Worm (Caenorhabditis elegans) whole organism, early embryonic: ENCODE measurements around the gene F56C9.8.

Source experiments
- B0310.2 ChIP-seq: sonication (generic microtip); optimal IDR thresholded peaks from 2 replicates; lab custom pipeline; 2016; ENCODE audit warnings: mild to moderate bottlenecking, missing genetic modification characterization, missing compliant biosample characterization
- ama-1 ChIP-seq: fragments of 150-350 bp; optimal IDR thresholded peaks from 2 replicates; lab custom pipeline; 2014
- flt-1 ChIP-seq: fragments of 200-800 bp; sonication (Bioruptor generic); IDR thresholded peaks from 2 replicates; pipeline ENCODE4 v1.3.6; 2022; ENCODE audit warnings: missing genetic modification characterization, missing compliant biosample characterization
- pes-1 ChIP-seq: fragments of 200-800 bp; sonication (Bioruptor generic); IDR thresholded peaks from 2 replicates; pipeline ENCODE4 v1.3.6; 2022; ENCODE audit warnings: missing genetic modification reagents, missing genetic modification characterization, missing compliant biosample characterization
- scrt-1 ChIP-seq: fragments of 200-800 bp; sonication (Bioruptor generic); IDR thresholded peaks from 2 replicates; pipeline ENCODE4 v1.3.6; 2022; ENCODE audit warnings: missing genetic modification characterization, missing compliant biosample characterization
- tra-4 ChIP-seq: sonication (generic microtip); optimal IDR thresholded peaks from 2 replicates; lab custom pipeline; 2017; ENCODE audit warnings: missing genetic modification characterization, missing compliant biosample characterization

- TF ChIP-seq tra-4 (tag; lab: Kevin White, UChicago) (no peak), ama-1 (lab: Kevin White, UChicago) (no peak), flt-1 (GFP tag; lab: Robert Waterston, UW) (no peak), scrt-1 (GFP tag; lab: Robert Waterston, UW) (no peak), pes-1 (GFP tag; lab: Robert Waterston, UW) (no peak), B0310.2 (no peak)
Observed at ce11 chrIII:7277228-7277627, 42.1 kb downstream of the F56C9.8 start, which contains the start of the genes spot-1 and B0361.11.
